Fruit fly (Drosophila melanogaster) whole organism, embryonic: ENCODE results near the gene MED15.

ENCODE experiments used
- Atf6 ChIP-seq: fragments of 200-800 bp; sonication (Bioruptor generic); IDR thresholded peaks from 2 replicates; pipeline ENCODE4 v1.3.6; 2022; ENCODE audit warnings: missing biosample characterization, missing genetic modification characterization
- CG10366 ChIP-seq: fragments of 200-800 bp; sonication (Bioruptor generic); IDR thresholded peaks from 2 replicates; pipeline ENCODE4 v1.3.6; 2022; ENCODE audit warnings: missing biosample characterization, missing genetic modification characterization
- CG11560 ChIP-seq: fragments of 200-800 bp; sonication (Bioruptor generic); IDR thresholded peaks from 3 replicates; pipeline ENCODE4 v1.3.6; 2022; ENCODE audit warnings: missing biosample characterization, missing genetic modification characterization
- CG13287 ChIP-seq: fragments of 200-800 bp; sonication (Bioruptor generic); IDR thresholded peaks from 2 replicates; pipeline ENCODE4 v1.3.6; 2022; ENCODE audit warnings: missing biosample characterization, missing genetic modification characterization; ENCODE audit not compliant: partially characterized antibody
- CG13424 ChIP-seq: fragments of 200-800 bp; sonication (Bioruptor generic); optimal IDR thresholded peaks from 2 replicates; lab custom pipeline; 2019; ENCODE audit warnings: missing biosample characterization, mild to moderate bottlenecking, missing genetic modification characterization, moderate library complexity
- CG14965 ChIP-seq: fragments of 200-800 bp; sonication (Bioruptor generic); optimal IDR thresholded peaks from 2 replicates; lab custom pipeline; 2016; ENCODE audit warnings: missing biosample characterization, missing genetic modification characterization, borderline replicate concordance
- CG15269 ChIP-seq: fragments of 200-800 bp; sonication (Bioruptor generic); optimal IDR thresholded peaks from 2 replicates; lab custom pipeline; 2018; ENCODE audit warnings: missing biosample characterization, mild to moderate bottlenecking, missing genetic modification characterization, moderate library complexity
- CG16813 ChIP-seq: fragments of 200-800 bp; sonication (Bioruptor generic); IDR thresholded peaks from 3 replicates; pipeline ENCODE4 v1.3.6; 2022; ENCODE audit warnings: missing biosample characterization, missing genetic modification characterization; ENCODE audit not compliant: partially characterized antibody
- CG2116 ChIP-seq: fragments of 200-800 bp; sonication (Bioruptor generic); optimal IDR thresholded peaks from 3 replicates; lab custom pipeline; 2018; ENCODE audit warnings: missing biosample characterization, mild to moderate bottlenecking, missing genetic modification characterization
- CG31388 ChIP-seq: fragments of 200-800 bp; sonication (Bioruptor generic); optimal IDR thresholded peaks from 2 replicates; lab custom pipeline; 2016; ENCODE audit warnings: missing biosample characterization, missing genetic modification characterization
- CG31441 ChIP-seq: fragments of 200-800 bp; sonication (Bioruptor generic); IDR thresholded peaks from 2 replicates; pipeline ENCODE4 v1.3.6; 2022; ENCODE audit warnings: missing biosample characterization, missing genetic modification characterization
- CG32772 ChIP-seq: fragments of 200-800 bp; sonication (Bioruptor generic); IDR thresholded peaks from 2 replicates; pipeline ENCODE4 v1.3.6; 2022; ENCODE audit warnings: missing biosample characterization, missing genetic modification characterization
- CG4820 ChIP-seq: fragments of 200-800 bp; sonication (Bioruptor generic); optimal IDR thresholded peaks from 3 replicates; lab custom pipeline; 2016; ENCODE audit warnings: missing biosample characterization, missing genetic modification characterization
- CG6765 ChIP-seq: fragments of 200-800 bp; sonication (Bioruptor generic); optimal IDR thresholded peaks from 3 replicates; lab custom pipeline; 2017; ENCODE audit warnings: missing biosample characterization, mild to moderate bottlenecking, missing genetic modification characterization
- CG6854 ChIP-seq: fragments of 200-800 bp; sonication (Bioruptor generic); optimal IDR thresholded peaks from 3 replicates; lab custom pipeline; 2017; ENCODE audit warnings: missing biosample characterization, mild to moderate bottlenecking, missing genetic modification characterization
- CG8281 ChIP-seq: fragments of 200-800 bp; sonication (Bioruptor generic); optimal IDR thresholded peaks from 2 replicates; lab custom pipeline; 2018; ENCODE audit warnings: missing biosample characterization, mild to moderate bottlenecking, missing genetic modification characterization, moderate library complexity
- CTCF ChIP-seq: fragments of 200-800 bp; sonication (Bioruptor generic); optimal IDR thresholded peaks from 2 replicates; lab custom pipeline; 2017; ENCODE audit warnings: missing biosample characterization, mild to moderate bottlenecking, missing genetic modification characterization, moderate library complexity
- Dek ChIP-seq: fragments of 200-800 bp; sonication (Bioruptor generic); optimal IDR thresholded peaks from 3 replicates; lab custom pipeline; 2019; ENCODE audit warnings: missing biosample characterization, mild to moderate bottlenecking, missing genetic modification characterization, moderate library complexity
- E2f1 ChIP-seq: fragments of 200-800 bp; sonication (Bioruptor generic); IDR thresholded peaks from 2 replicates; pipeline ENCODE4 v1.3.6; 2022; ENCODE audit warnings: missing biosample characterization, missing genetic modification characterization
- E2f2 ChIP-seq: fragments of 200-800 bp; sonication (Bioruptor generic); IDR thresholded peaks from 2 replicates; pipeline ENCODE4 v1.3.6; 2022; ENCODE audit warnings: missing biosample characterization, missing genetic modification characterization
- Fer1 ChIP-seq: fragments of 200-800 bp; sonication (Bioruptor generic); optimal IDR thresholded peaks from 2 replicates; lab custom pipeline; 2017; ENCODE audit warnings: missing biosample characterization, mild to moderate bottlenecking, missing genetic modification characterization
- Fer3 ChIP-seq: fragments of 200-800 bp; sonication (Bioruptor generic); optimal IDR thresholded peaks from 2 replicates; lab custom pipeline; 2018; ENCODE audit warnings: missing biosample characterization, mild to moderate bottlenecking, missing genetic modification characterization, moderate library complexity
- Gsc ChIP-seq: fragments of 200-800 bp; sonication (Bioruptor generic); IDR thresholded peaks from 2 replicates; pipeline ENCODE4 v1.3.6; 2022; ENCODE audit warnings: missing biosample characterization, missing genetic modification characterization
- H15 ChIP-seq: fragments of 200-800 bp; sonication (Bioruptor generic); IDR thresholded peaks from 3 replicates; pipeline ENCODE4 v1.3.6; 2022; ENCODE audit warnings: missing biosample characterization, missing genetic modification characterization
- Hr39 ChIP-seq: fragments of >200 bp; optimal IDR thresholded peaks from 2 replicates; lab custom pipeline; 2017
- NFAT ChIP-seq: fragments of 200-800 bp; sonication (Bioruptor generic); IDR thresholded peaks from 2 replicates; pipeline ENCODE4 v1.3.6; 2022; ENCODE audit warnings: missing biosample characterization, missing genetic modification characterization
- Sin3A ChIP-seq: fragments of >200 bp; optimal IDR thresholded peaks from 2 replicates; lab custom pipeline; 2018
- Sry-β ChIP-seq: fragments of 200-800 bp; sonication (Bioruptor generic); optimal IDR thresholded peaks from 2 replicates; lab custom pipeline; 2018; ENCODE audit warnings: missing biosample characterization, mild to moderate bottlenecking, missing genetic modification characterization, moderate library complexity
- Vsx1 ChIP-seq: fragments of 200-800 bp; sonication (Bioruptor generic); optimal IDR thresholded peaks from 2 replicates; lab custom pipeline; 2017; ENCODE audit warnings: missing biosample characterization, mild to moderate bottlenecking, missing genetic modification characterization, missing genetic modification reagents
- chinmo ChIP-seq: fragments of 200-800 bp; sonication (Bioruptor generic); IDR thresholded peaks from 4 replicates; pipeline ENCODE4 v1.3.6; 2022; ENCODE audit warnings: missing biosample characterization, missing genetic modification characterization; ENCODE audit not compliant: partially characterized antibody
- crp ChIP-seq, 2 experiments: fragments of 200-800 bp; sonication (Bioruptor generic); optimal IDR thresholded peaks; 2 replicates in 1 of 2; 3 replicates in 1 of 2; lab custom pipeline; 2017; ENCODE audit warnings: missing biosample characterization in 2 of 2, missing genetic modification characterization in 2 of 2, mild to moderate bottlenecking in 1 of 2, moderate library complexity in 1 of 2
- danr ChIP-seq: fragments of 200-800 bp; sonication (Bioruptor generic); IDR thresholded peaks from 2 replicates; pipeline ENCODE4 v1.3.6; 2022; ENCODE audit warnings: missing biosample characterization, missing genetic modification characterization
- ftz-f1 ChIP-seq: fragments of 200-800 bp; sonication (Bioruptor generic); optimal IDR thresholded peaks from 2 replicates; lab custom pipeline; 2016; ENCODE audit warnings: missing biosample characterization, missing genetic modification characterization
- gsb-n ChIP-seq: fragments of 200-800 bp; sonication (Bioruptor generic); optimal IDR thresholded peaks from 3 replicates; lab custom pipeline; 2018; ENCODE audit warnings: missing biosample characterization, mild to moderate bottlenecking, missing genetic modification characterization
- h ChIP-seq: fragments of >200 bp; optimal IDR thresholded peaks from 2 replicates; lab custom pipeline; 2017
- ham ChIP-seq: fragments of 200-800 bp; sonication (Bioruptor generic); IDR thresholded peaks from 2 replicates; pipeline ENCODE4 v1.3.6; 2022; ENCODE audit warnings: missing biosample characterization, missing genetic modification characterization
- hth ChIP-seq: fragments of >200 bp; optimal IDR thresholded peaks from 2 replicates; lab custom pipeline; 2017; ENCODE audit warnings: inconsistent platforms
- kay ChIP-seq: fragments of 200-800 bp; sonication (Bioruptor generic); optimal IDR thresholded peaks from 2 replicates; lab custom pipeline; 2016; ENCODE audit warnings: missing biosample characterization, missing genetic modification characterization
- lov ChIP-seq, 2 experiments: fragments of 200-800 bp in 1 of 2; fragments of >200 bp in 1 of 2; sonication (Bioruptor generic) in 1 of 2; IDR thresholded peaks in 1 of 2; optimal IDR thresholded peaks in 1 of 2; 2 replicates in 1 of 2; 3 replicates in 1 of 2; pipeline versions ENCODE4 v1.3.6 to Lab custom; 2017 to 2022; ENCODE audit warnings: missing biosample characterization in 1 of 2, missing genetic modification characterization in 1 of 2
- otp ChIP-seq: fragments of 200-800 bp; sonication (Bioruptor generic); IDR thresholded peaks from 3 replicates; pipeline ENCODE4, ENCODE4 v1.3.6; 2022; ENCODE audit warnings: missing biosample characterization, missing genetic modification characterization
- psq ChIP-seq: fragments of 200-800 bp; sonication (Bioruptor generic); optimal IDR thresholded peaks from 2 replicates; lab custom pipeline; 2017; ENCODE audit warnings: missing biosample characterization, missing genetic modification characterization
- run ChIP-seq: fragments of 200-800 bp; sonication (Bioruptor generic); optimal IDR thresholded peaks from 3 replicates; lab custom pipeline; 2018; ENCODE audit warnings: missing biosample characterization, mild to moderate bottlenecking, missing genetic modification characterization
- sc ChIP-seq, 3 experiments: fragments of >200 bp in 2 of 3; fragments of 200-800 bp in 1 of 3; sonication (Bioruptor generic) in 1 of 3; optimal IDR thresholded peaks; 2 replicates in 2 of 3; 3 replicates in 1 of 3; lab custom pipeline; 2017; ENCODE audit warnings: mild to moderate bottlenecking in 1 of 3, missing biosample characterization in 1 of 3, missing genetic modification characterization in 1 of 3, missing genetic modification reagents in 1 of 3
- sima ChIP-seq: fragments of 200-800 bp; sonication (Bioruptor generic); optimal IDR thresholded peaks from 2 replicates; lab custom pipeline; 2016; ENCODE audit warnings: missing biosample characterization, missing genetic modification characterization
- sisA ChIP-seq: fragments of 200-800 bp; sonication (Bioruptor generic); IDR thresholded peaks from 2 replicates; pipeline ENCODE4 v1.3.6; 2022; ENCODE audit warnings: missing biosample characterization, missing genetic modification characterization
- slou ChIP-seq: fragments of 200-800 bp; sonication (Bioruptor generic); optimal IDR thresholded peaks from 3 replicates; lab custom pipeline; 2016; ENCODE audit warnings: missing biosample characterization, missing genetic modification characterization
- sr ChIP-seq: fragments of 200-800 bp; sonication (Bioruptor generic); IDR thresholded peaks from 3 replicates; pipeline ENCODE4 v1.3.6; 2022; ENCODE audit warnings: missing biosample characterization, missing genetic modification characterization
- tap ChIP-seq: fragments of 200-800 bp; optimal IDR thresholded peaks from 3 replicates; lab custom pipeline; 2019; ENCODE audit warnings: missing biosample characterization, mild to moderate bottlenecking, missing genetic modification characterization, moderate library complexity
- unpg ChIP-seq: fragments of 200-800 bp; sonication (Bioruptor generic); optimal IDR thresholded peaks from 3 replicates; lab custom pipeline; 2018; ENCODE audit warnings: missing biosample characterization, mild to moderate bottlenecking, missing genetic modification characterization, moderate library complexity
- z ChIP-seq: fragments of 200-800 bp; sonication (Bioruptor generic); IDR thresholded peaks from 3 replicates; pipeline ENCODE4 v1.3.6; 2022; ENCODE audit warnings: missing biosample characterization, missing genetic modification characterization
- zf30C ChIP-seq: fragments of 200-800 bp; sonication (Bioruptor generic); optimal IDR thresholded peaks from 3 replicates; lab custom pipeline; 2018; ENCODE audit warnings: missing biosample characterization, mild to moderate bottlenecking, missing genetic modification characterization

Gene MED15

DNA sequence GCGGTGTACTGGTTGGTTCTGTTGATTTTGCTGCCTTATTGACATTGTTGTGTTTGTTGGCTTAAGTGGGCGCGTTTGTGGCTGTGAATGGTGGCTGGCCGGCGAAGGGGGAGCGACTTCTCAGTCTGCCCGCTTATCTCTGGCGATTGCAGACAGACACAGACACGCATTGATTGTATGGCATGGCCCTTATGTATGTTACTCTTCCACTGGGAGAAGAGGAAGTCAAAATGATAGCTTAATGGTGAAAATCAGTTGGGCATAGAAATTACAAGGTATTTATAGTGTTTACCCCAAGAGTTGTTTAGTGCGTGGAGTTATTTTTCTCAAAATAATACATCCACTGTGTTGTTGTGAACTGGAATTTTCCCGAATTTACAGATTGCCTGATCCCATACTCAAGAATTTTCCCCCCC is 13.0 kb downstream of the MED15 start (continued):
- TF ChIP-seq otp (peak; percentile 94), sc (optimal IDR thresholded peaks at IDR 0.05; lab: Kevin White, UChicago) (no peak), sc (GFP tag; optimal IDR thresholded peaks at IDR 0.05; lab: Kevin White, UChicago) (peak; percentile 94), sisA (GFP tag; lab: Robert Waterston, UW) (peak; percentile 34), Fer1 (peak; percentile 95), CG4820 (GFP tag; lab: Kevin White, UChicago) (peak; percentile 71), CG13424 (tag; lab: Kevin White, UChicago) (peak; percentile 83), CG16813 (GFP tag; lab: Robert Waterston, UW) (no peak), Sin3A (lab: Kevin White, UChicago) (no peak), h (lab: Kevin White, UChicago) (no peak), gsb-n (peak; percentile 86), CG10366 (GFP tag; lab: Robert Waterston, UW) (peak; percentile 74), slou (peak; percentile 67), CG2116 (GFP tag; lab: Kevin White, UChicago) (peak; percentile 79), sima (peak; percentile 46), CG13287 (GFP tag; lab: Robert Waterston, UW) (no peak), zf30C (GFP tag; lab: Kevin White, UChicago) (peak; percentile 51), CG11560 (tag; lab: Robert Waterston, UW) (0 out of 3 replicates have a peak, but pooled peaks have one; percentile 22), Fer3 (tag; lab: Kevin White, UChicago) (peak; percentile 81), Gsc (GFP tag; lab: Robert Waterston, UW) (no peak), CG32772 (GFP tag; lab: Robert Waterston, UW) (peak; percentile 56), CG31388 (GFP tag; lab: Kevin White, UChicago) (peak; percentile 56), CG6854 (GFP tag; lab: Kevin White, UChicago) (peak; percentile 79), NFAT (peak; percentile 63), H15 (peak; percentile 82), tap (tag; lab: Kevin White, UChicago) (peak; percentile 76), danr (GFP tag; lab: Robert Waterston, UW) (peak; percentile 53), Sry-β (peak; percentile 70), crp (GFP tag; optimal IDR thresholded peaks at IDR 0.05; lab: Kevin White, UChicago) (peak in 1 of 2 experiments; percentile 45), Vsx1 (GFP tag; lab: Kevin White, UChicago) (peak; percentile 96), ham (GFP tag; lab: Robert Waterston, UW) (no peak), Hr39 (no peak), E2f1 (GFP tag; lab: Robert Waterston, UW) (peak; percentile 64), z (GFP tag; lab: Robert Waterston, UW) (peak; percentile 78), unpg (GFP tag; lab: Kevin White, UChicago) (peak; percentile 78), CTCF (GFP tag; lab: Kevin White, UChicago) (peak; percentile 53), psq (GFP tag; lab: Kevin White, UChicago) (peak; percentile 83), chinmo (GFP tag; lab: Robert Waterston, UW) (0 out of 4 replicates have a peak, but pooled peaks have one; percentile 27), Dek (tag; lab: Kevin White, UChicago) (peak; percentile 76), Atf6 (peak; percentile 90), kay (peak; percentile 85), CG14965 (peak; percentile 87), CG6765 (GFP tag; lab: Kevin White, UChicago) (peak; percentile 91), hth (lab: Kevin White, UChicago) (no peak), E2f2 (GFP tag; lab: Robert Waterston, UW) (peak; percentile 70), ftz-f1 (peak; percentile 82), CG15269 (tag; lab: Kevin White, UChicago) (peak; percentile 79), run (tag; lab: Kevin White, UChicago) (peak; percentile 76), CG8281 (peak; percentile 72), CG31441 (peak; percentile 66; the same call in 1 of the 2 replicates), lov (optimal IDR thresholded peaks at IDR 0.05; lab: Kevin White, UChicago) (no peak), lov (GFP tag; IDR thresholded peaks at IDR 0.05; lab: Robert Waterston, UW) (peak; percentile 87), sr (GFP tag; lab: Robert Waterston, UW) (peak; percentile 90)
